Fruit fly (Drosophila melanogaster) whole organism, embryonic: ENCODE results near the gene CG32189.

Experiments used
- ATbp ChIP-seq: fragments of 200-800 bp; sonication (Bioruptor generic); optimal IDR thresholded peaks from 2 replicates; lab custom pipeline; 2017; ENCODE audit warnings: missing biosample characterization, mild to moderate bottlenecking, missing genetic modification characterization, missing genetic modification reagents
- Bgb ChIP-seq: fragments of 200-800 bp; sonication (Bioruptor generic); IDR thresholded peaks from 2 replicates; pipeline ENCODE4 v1.3.6; 2022; ENCODE audit warnings: missing biosample characterization, missing genetic modification characterization; ENCODE audit not compliant: partially characterized antibody
- CG11247 ChIP-seq: fragments of 200-800 bp; sonication (Bioruptor generic); IDR thresholded peaks from 2 replicates; pipeline ENCODE4 v1.3.6; 2022; ENCODE audit warnings: missing biosample characterization, missing genetic modification characterization
- CG13894 ChIP-seq: fragments of 200-800 bp; sonication (Bioruptor generic); optimal IDR thresholded peaks from 3 replicates; lab custom pipeline; 2018; ENCODE audit warnings: missing biosample characterization, mild to moderate bottlenecking, missing genetic modification characterization, moderate library complexity
- CG14860 ChIP-seq: fragments of 200-800 bp; sonication (Bioruptor generic); IDR thresholded peaks from 3 replicates; pipeline ENCODE4 v1.3.6; 2022; ENCODE audit warnings: missing biosample characterization, missing genetic modification characterization; ENCODE audit not compliant: partially characterized antibody
- CG15601 ChIP-seq: fragments of 200-800 bp; sonication (Bioruptor generic); optimal IDR thresholded peaks from 3 replicates; lab custom pipeline; 2019; ENCODE audit warnings: missing biosample characterization, mild to moderate bottlenecking, missing genetic modification characterization, moderate library complexity
- CG34224 ChIP-seq: fragments of 200-800 bp; sonication (Bioruptor generic); IDR thresholded peaks from 3 replicates; pipeline ENCODE4 v1.3.6; 2022; ENCODE audit warnings: missing biosample characterization, missing genetic modification characterization; ENCODE audit not compliant: partially characterized antibody
- CG3847 ChIP-seq: fragments of 200-800 bp; sonication (Bioruptor generic); IDR thresholded peaks from 2 replicates; pipeline ENCODE4 v1.3.6; 2022; ENCODE audit warnings: missing biosample characterization, missing genetic modification characterization
- CG42726 ChIP-seq: fragments of 200-800 bp; sonication (Bioruptor generic); IDR thresholded peaks from 2 replicates; pipeline ENCODE4 v1.3.6; 2022; ENCODE audit warnings: missing biosample characterization, missing genetic modification characterization; ENCODE audit not compliant: partially characterized antibody
- CG4617 ChIP-seq: fragments of 200-800 bp; sonication (Bioruptor generic); optimal IDR thresholded peaks from 3 replicates; lab custom pipeline; 2016; ENCODE audit warnings: missing biosample characterization, missing genetic modification characterization, borderline replicate concordance
- CG5180 ChIP-seq: fragments of 200-800 bp; sonication (Bioruptor generic); optimal IDR thresholded peaks from 3 replicates; lab custom pipeline; 2017; ENCODE audit warnings: missing biosample characterization, missing genetic modification characterization, mild to moderate bottlenecking, moderate library complexity, missing genetic modification reagents
- CG6272 ChIP-seq: fragments of 200-800 bp; sonication (Bioruptor generic); IDR thresholded peaks from 2 replicates; pipeline ENCODE4 v1.3.6; 2022; ENCODE audit warnings: missing biosample characterization, missing genetic modification characterization
- CG7963 ChIP-seq: fragments of 200-800 bp; sonication (Bioruptor generic); IDR thresholded peaks from 3 replicates; pipeline ENCODE4 v1.3.6; 2022; ENCODE audit warnings: missing biosample characterization, missing genetic modification characterization; ENCODE audit not compliant: partially characterized antibody
- CG8281 ChIP-seq: fragments of 200-800 bp; sonication (Bioruptor generic); optimal IDR thresholded peaks from 2 replicates; lab custom pipeline; 2018; ENCODE audit warnings: missing biosample characterization, mild to moderate bottlenecking, missing genetic modification characterization, moderate library complexity
- CG9932 ChIP-seq: fragments of 200-800 bp; sonication (Bioruptor generic); IDR thresholded peaks from 2 replicates; pipeline ENCODE4 v1.3.6; 2022; ENCODE audit warnings: missing biosample characterization, missing genetic modification characterization
- Dp ChIP-seq: fragments of 200-800 bp; sonication (Bioruptor generic); optimal IDR thresholded peaks from 2 replicates; lab custom pipeline; 2018; ENCODE audit warnings: missing biosample characterization, mild to moderate bottlenecking, missing genetic modification characterization, moderate library complexity
- Dref ChIP-seq: fragments of 200-800 bp; sonication (Bioruptor generic); IDR thresholded peaks from 2 replicates; pipeline ENCODE4 v1.3.6; 2022; ENCODE audit warnings: missing biosample characterization, missing genetic modification characterization
- E2f2 ChIP-seq: fragments of 200-800 bp; sonication (Bioruptor generic); IDR thresholded peaks from 2 replicates; pipeline ENCODE4 v1.3.6; 2022; ENCODE audit warnings: missing biosample characterization, missing genetic modification characterization
- HLH4C ChIP-seq: fragments of 200-800 bp; sonication (Bioruptor generic); IDR thresholded peaks from 3 replicates; pipeline ENCODE4 v1.3.6; 2022; ENCODE audit warnings: missing biosample characterization, missing genetic modification characterization; ENCODE audit not compliant: partially characterized antibody
- Hand ChIP-seq: fragments of 200-800 bp; sonication (Bioruptor generic); optimal IDR thresholded peaks from 2 replicates; lab custom pipeline; 2017; ENCODE audit warnings: mild to moderate bottlenecking, missing biosample characterization, missing genetic modification reagents, missing genetic modification characterization
- Hr3 ChIP-seq: fragments of 200-800 bp; sonication (Bioruptor generic); optimal IDR thresholded peaks from 3 replicates; lab custom pipeline; 2016; ENCODE audit warnings: missing biosample characterization, missing genetic modification characterization
- Hsf ChIP-seq: fragments of 200-800 bp; sonication (Bioruptor generic); optimal IDR thresholded peaks from 3 replicates; lab custom pipeline; 2016; ENCODE audit warnings: missing biosample characterization, missing genetic modification characterization
- Mes4 ChIP-seq: fragments of 200-800 bp; sonication (Bioruptor generic); optimal IDR thresholded peaks from 2 replicates; lab custom pipeline; 2016; ENCODE audit warnings: missing biosample characterization, missing genetic modification characterization
- NC2α ChIP-seq: fragments of 200-800 bp; sonication (Bioruptor generic); optimal IDR thresholded peaks from 2 replicates; lab custom pipeline; 2016; ENCODE audit warnings: missing biosample characterization, missing genetic modification characterization
- NK7.1 ChIP-seq: fragments of 200-800 bp; sonication (Bioruptor generic); optimal IDR thresholded peaks from 3 replicates; lab custom pipeline; 2016; ENCODE audit warnings: missing biosample characterization, missing genetic modification characterization
- Opbp ChIP-seq: fragments of 200-800 bp; sonication (Bioruptor generic); IDR thresholded peaks from 3 replicates; pipeline ENCODE4 v1.3.6; 2022; ENCODE audit warnings: missing biosample characterization, missing genetic modification characterization; ENCODE audit not compliant: partially characterized antibody
- Rfx ChIP-seq: fragments of 200-800 bp; sonication (Bioruptor generic); IDR thresholded peaks from 2 replicates; pipeline ENCODE4 v1.3.6; 2022; ENCODE audit warnings: missing biosample characterization, missing genetic modification characterization
- Scr ChIP-seq: fragments of 200-800 bp; sonication (Bioruptor generic); IDR thresholded peaks from 2 replicates; pipeline ENCODE4 v1.3.6; 2022; ENCODE audit warnings: missing biosample characterization, missing genetic modification characterization; ENCODE audit not compliant: partially characterized antibody
- Xbp1 ChIP-seq: fragments of 200-800 bp; sonication (Bioruptor generic); optimal IDR thresholded peaks from 3 replicates; lab custom pipeline; 2016; ENCODE audit warnings: missing biosample characterization, mild to moderate bottlenecking, missing genetic modification characterization
- al ChIP-seq: fragments of 200-800 bp; sonication (Bioruptor generic); IDR thresholded peaks from 2 replicates; pipeline ENCODE4 v1.3.6; 2022; ENCODE audit warnings: missing biosample characterization, missing genetic modification characterization
- amos ChIP-seq: fragments of 200-800 bp; sonication (Bioruptor generic); IDR thresholded peaks from 2 replicates; pipeline ENCODE4 v1.3.6; 2022; ENCODE audit warnings: missing biosample characterization, missing genetic modification characterization; ENCODE audit not compliant: partially characterized antibody
- bigmax ChIP-seq: fragments of 200-800 bp; sonication (Bioruptor generic); optimal IDR thresholded peaks from 2 replicates; lab custom pipeline; 2018; ENCODE audit warnings: missing biosample characterization, mild to moderate bottlenecking, missing genetic modification characterization
- chn ChIP-seq: fragments of 200-800 bp; sonication (Bioruptor generic); optimal IDR thresholded peaks from 2 replicates; lab custom pipeline; 2016; ENCODE audit warnings: missing biosample characterization, missing genetic modification characterization
- ci ChIP-seq: fragments of 200-800 bp; sonication (Bioruptor generic); IDR thresholded peaks from 3 replicates; pipeline ENCODE4 v1.3.6; 2022; ENCODE audit warnings: missing biosample characterization, missing genetic modification characterization
- crol ChIP-seq: fragments of 200-800 bp; sonication (Bioruptor generic); IDR thresholded peaks from 2 replicates; pipeline ENCODE4 v1.3.6; 2022; ENCODE audit warnings: missing biosample characterization, missing genetic modification characterization
- gsb-n ChIP-seq: fragments of 200-800 bp; sonication (Bioruptor generic); optimal IDR thresholded peaks from 3 replicates; lab custom pipeline; 2018; ENCODE audit warnings: missing biosample characterization, mild to moderate bottlenecking, missing genetic modification characterization
- hb ChIP-seq: fragments of 200-800 bp; sonication (Bioruptor generic); IDR thresholded peaks from 3 replicates; pipeline ENCODE4 v1.3.6; 2022; ENCODE audit warnings: missing biosample characterization, missing genetic modification characterization; ENCODE audit not compliant: partially characterized antibody
- inv ChIP-seq: fragments of 200-800 bp; sonication (Bioruptor generic); IDR thresholded peaks from 2 replicates; pipeline ENCODE4 v1.3.6; 2022; ENCODE audit warnings: missing biosample characterization, missing genetic modification characterization; ENCODE audit not compliant: partially characterized antibody
- lbe ChIP-seq: fragments of 200-800 bp; sonication (Bioruptor generic); optimal IDR thresholded peaks from 2 replicates; lab custom pipeline; 2016; ENCODE audit warnings: missing biosample characterization, mild to moderate bottlenecking, missing genetic modification characterization
- mld ChIP-seq: fragments of 200-800 bp; sonication (Bioruptor generic); IDR thresholded peaks from 3 replicates; pipeline ENCODE4 v1.3.6; 2022; ENCODE audit warnings: missing biosample characterization, missing genetic modification characterization; ENCODE audit not compliant: partially characterized antibody
- pzg ChIP-seq: fragments of 200-800 bp; sonication (Bioruptor generic); optimal IDR thresholded peaks from 3 replicates; lab custom pipeline; 2018; ENCODE audit warnings: missing biosample characterization, mild to moderate bottlenecking, missing genetic modification characterization, moderate library complexity
- row ChIP-seq: fragments of 200-800 bp; sonication (Bioruptor generic); IDR thresholded peaks from 3 replicates; pipeline ENCODE4 v1.3.6; 2022; ENCODE audit warnings: missing biosample characterization, missing genetic modification characterization
- shn ChIP-seq: fragments of 200-800 bp; sonication (Bioruptor generic); optimal IDR thresholded peaks from 3 replicates; lab custom pipeline; 2016; ENCODE audit warnings: missing biosample characterization, missing genetic modification characterization
- sna ChIP-seq: fragments of 200-800 bp; sonication (Bioruptor generic); IDR thresholded peaks from 2 replicates; pipeline ENCODE4 v1.3.6; 2022; ENCODE audit warnings: missing biosample characterization, missing genetic modification characterization; ENCODE audit not compliant: partially characterized antibody
- unc-4 ChIP-seq: fragments of 200-800 bp; sonication (Bioruptor generic); IDR thresholded peaks from 2 replicates; pipeline ENCODE4 v1.3.6; 2022; ENCODE audit warnings: missing biosample characterization, missing genetic modification characterization; ENCODE audit not compliant: partially characterized antibody
- usp ChIP-seq: fragments of >200 bp; optimal IDR thresholded peaks from 2 replicates; lab custom pipeline; 2017; ENCODE audit warnings: missing biosample characterization, missing genetic modification characterization
- vnd ChIP-seq: fragments of 200-800 bp; sonication (Bioruptor generic); IDR thresholded peaks from 3 replicates; pipeline ENCODE4 v1.3.6; 2022; ENCODE audit warnings: missing biosample characterization, missing genetic modification characterization; ENCODE audit not compliant: partially characterized antibody
- zen2 ChIP-seq: fragments of 200-800 bp; sonication (Bioruptor generic); IDR thresholded peaks from 3 replicates; pipeline ENCODE4 v1.3.6; 2022; ENCODE audit warnings: missing biosample characterization, missing genetic modification characterization; ENCODE audit not compliant: partially characterized antibody

Gene CG32189

DNA sequence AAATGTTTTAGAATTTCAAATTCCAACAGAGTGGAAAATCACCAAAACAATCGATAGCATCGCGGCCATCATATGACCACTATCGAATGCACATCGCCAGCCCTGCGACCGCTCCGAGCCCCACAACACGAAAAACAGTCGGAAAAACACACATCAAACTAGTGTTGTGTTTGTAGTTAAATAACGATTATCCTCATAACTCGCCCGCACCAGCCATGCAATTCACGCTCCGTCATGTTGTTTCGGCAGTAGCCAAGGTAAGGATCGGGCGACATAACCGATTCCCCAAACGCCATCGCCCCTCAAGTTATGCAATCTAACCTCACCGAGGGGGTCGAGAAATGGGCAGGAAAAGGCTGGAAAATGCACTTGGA, 12.0 kb upstream of the CG32189 start (continued):
- TF ChIP-seq CG42726 (GFP tag; lab: Robert Waterston, UW) (peak; percentile 78), crol (GFP tag; lab: Robert Waterston, UW) (peak; percentile 56), lbe (GFP tag; lab: Kevin White, UChicago) (no peak), CG6272 (GFP tag; lab: Robert Waterston, UW) (no peak), ATbp (GFP tag; lab: Kevin White, UChicago) (no peak), CG34224 (GFP tag; lab: Robert Waterston, UW) (peak; percentile 68), HLH4C (GFP tag; lab: Robert Waterston, UW) (peak; percentile 40; the same call in 2 of the 3 replicates), Xbp1 (peak; percentile 5), unc-4 (peak; percentile 70), Hand (no peak), amos (GFP tag; lab: Robert Waterston, UW) (peak; percentile 83), gsb-n (tag; lab: Kevin White, UChicago) (no peak), CG5180 (GFP tag; lab: Kevin White, UChicago) (peak; percentile 63), mld (GFP tag; lab: Robert Waterston, UW) (peak; percentile 66; the same call in 1 of the 3 replicates), Hr3 (no peak), ci (GFP tag; lab: Robert Waterston, UW) (no peak; the same call in 2 of the 3 replicates), CG9932 (GFP tag; lab: Robert Waterston, UW) (peak; percentile 66), CG7963 (GFP tag; lab: Robert Waterston, UW) (peak; percentile 60), al (GFP tag; lab: Robert Waterston, UW) (0 out of 2 replicates have a peak, but pooled peaks have one; percentile 23), sna (GFP tag; lab: Robert Waterston, UW) (peak; percentile 60), Bgb (GFP tag; lab: Robert Waterston, UW) (peak; percentile 76), CG8281 (tag; lab: Kevin White, UChicago) (no peak), chn (GFP tag; lab: Kevin White, UChicago) (peak; percentile 29), CG4617 (GFP tag; lab: Kevin White, UChicago) (peak; percentile 91), Opbp (GFP tag; lab: Robert Waterston, UW) (peak; percentile 84; the same call in 2 of the 3 replicates), NC2α (GFP tag; lab: Kevin White, UChicago) (no peak), bigmax (GFP tag; lab: Kevin White, UChicago) (peak; percentile 75), NK7.1 (GFP tag; lab: Kevin White, UChicago) (no peak), CG3847 (GFP tag; lab: Robert Waterston, UW) (peak; percentile 35; the same call in 1 of the 2 replicates), vnd (peak; percentile 69), shn (GFP tag; lab: Kevin White, UChicago) (peak; percentile 10), pzg (GFP tag; lab: Kevin White, UChicago) (peak; percentile 36), inv (GFP tag; lab: Robert Waterston, UW) (peak; percentile 58; the same call in 1 of the 2 replicates), CG15601 (no peak), hb (peak; percentile 71), Hsf (GFP tag; lab: Kevin White, UChicago) (peak; percentile 5), CG11247 (GFP tag; lab: Robert Waterston, UW) (0 out of 2 replicates have a peak, but pooled peaks have one; percentile 11), Dref (GFP tag; lab: Robert Waterston, UW) (peak; percentile 74), Mes4 (GFP tag; lab: Kevin White, UChicago) (no peak), row (GFP tag; lab: Robert Waterston, UW) (peak; percentile 67), CG13894 (tag; lab: Kevin White, UChicago) (no peak), Scr (GFP tag; lab: Robert Waterston, UW) (peak; percentile 74), usp (no peak), Dp (peak; percentile 30), E2f2 (GFP tag; lab: Robert Waterston, UW) (peak; percentile 48), Rfx (GFP tag; lab: Robert Waterston, UW) (peak; percentile 63; the same call in 1 of the 2 replicates), CG14860 (peak; percentile 29; the same call in 1 of the 3 replicates), zen2 (GFP tag; lab: Robert Waterston, UW) (peak; percentile 65)
